Fruit fly (Drosophila melanogaster) whole organism, pupa: Measurements from ENCODE around the gene CrebA.

Experiments used
- CG10348 ChIP-seq: fragments of 200-800 bp; sonication (Bioruptor generic); IDR thresholded peaks from 2 replicates; pipeline ENCODE4 v1.3.6; 2022; ENCODE audit warnings: missing biosample characterization, missing genetic modification characterization
- CG12605 ChIP-seq: fragments of 200-800 bp; sonication (Bioruptor generic); IDR thresholded peaks from 2 replicates; pipeline ENCODE4 v1.3.6; 2022; ENCODE audit warnings: missing biosample characterization, missing genetic modification characterization
- CG13204 ChIP-seq: fragments of 200-800 bp; sonication (Bioruptor generic); optimal IDR thresholded peaks from 2 replicates; lab custom pipeline; 2018; ENCODE audit warnings: missing biosample characterization, mild to moderate bottlenecking, missing genetic modification characterization, moderate library complexity
- CG15710 ChIP-seq: fragments of 200-800 bp; sonication (Bioruptor generic); optimal IDR thresholded peaks from 2 replicates; lab custom pipeline; 2018; ENCODE audit warnings: missing biosample characterization, mild to moderate bottlenecking, missing genetic modification characterization, moderate library complexity
- CG17806 ChIP-seq: fragments of 200-800 bp; sonication (Bioruptor generic); optimal IDR thresholded peaks from 2 replicates; lab custom pipeline; 2018; ENCODE audit warnings: missing biosample characterization, mild to moderate bottlenecking, missing genetic modification characterization, moderate library complexity
- CG4496 ChIP-seq: fragments of 200-800 bp; sonication (Bioruptor generic); IDR thresholded peaks from 3 replicates; pipeline ENCODE4 v1.3.6; 2022; ENCODE audit warnings: missing biosample characterization, missing genetic modification characterization
- CG8159 ChIP-seq: fragments of 200-800 bp; sonication (Bioruptor generic); optimal IDR thresholded peaks from 3 replicates; lab custom pipeline; 2018; ENCODE audit warnings: missing biosample characterization, mild to moderate bottlenecking, missing genetic modification characterization, moderate library complexity
- EcR ChIP-seq: fragments of 200-800 bp; sonication (Bioruptor generic); optimal IDR thresholded peaks from 3 replicates; lab custom pipeline; 2019; ENCODE audit warnings: missing biosample characterization, missing genetic modification characterization, mild to moderate bottlenecking, moderate library complexity, missing genetic modification reagents
- Pif1A ChIP-seq: fragments of 200-800 bp; sonication (Bioruptor generic); optimal IDR thresholded peaks from 3 replicates; lab custom pipeline; 2016; ENCODE audit warnings: missing biosample characterization, missing genetic modification characterization
- fd96Ca ChIP-seq: fragments of 200-800 bp; sonication (Bioruptor generic); IDR thresholded peaks from 3 replicates; pipeline ENCODE4 v1.3.6; 2022; ENCODE audit warnings: missing biosample characterization, missing genetic modification characterization
- rn ChIP-seq: fragments of 200-800 bp; sonication (Bioruptor generic); IDR thresholded peaks from 2 replicates; pipeline ENCODE4 v1.3.6; 2022; ENCODE audit warnings: missing biosample characterization, missing genetic modification characterization

- no peak for TF ChIP-seq rn (GFP tag; lab: Robert Waterston, UW)
- no peak for TF ChIP-seq CG17806 (tag; lab: Kevin White, UChicago)
- TF ChIP-seq CG15710: no peak
- TF ChIP-seq CG12605 (GFP tag; lab: Robert Waterston, UW): no peak
- no peak for TF ChIP-seq Pif1A (GFP tag; lab: Kevin White, UChicago)
- no peak for TF ChIP-seq CG13204 (GFP tag; lab: Kevin White, UChicago)
- no peak for TF ChIP-seq CG4496
- TF ChIP-seq EcR (GFP tag; lab: Kevin White, UChicago): no peak
- TF ChIP-seq CG8159 (tag; lab: Kevin White, UChicago): no peak
- no peak for TF ChIP-seq fd96Ca
- no peak for TF ChIP-seq CG10348
Measured at dm6 chr3L:15541281-15541680, 6.1 kb downstream of the CrebA start.
